Worm (Caenorhabditis elegans) whole organism, L4 larva: Measurements from ENCODE around the gene kvs-5.

Experiments used
- R02D3.7 ChIP-seq: fragments of 150-350 bp; sonication (generic microtip); optimal IDR thresholded peaks from 3 replicates; lab custom pipeline; 2014; ENCODE audit warnings: missing biosample characterization, missing genetic modification characterization
- ama-1 ChIP-seq: fragments of 150-350 bp; optimal IDR thresholded peaks from 2 replicates; lab custom pipeline; 2014; ENCODE audit warnings: inconsistent platforms, mixed read lengths
- dmd-8 ChIP-seq: fragments of 200-800 bp; sonication (Bioruptor generic); IDR thresholded peaks from 2 replicates; pipeline ENCODE4 v1.3.6; 2022; ENCODE audit warnings: missing genetic modification characterization, missing compliant biosample characterization
- gei-8 ChIP-seq: fragments of 200-800 bp; sonication (Bioruptor generic); optimal IDR thresholded peaks from 2 replicates; lab custom pipeline; 2018; ENCODE audit warnings: mild to moderate bottlenecking, missing genetic modification characterization, missing compliant biosample characterization
- hlh-30 ChIP-seq: sonication (generic microtip); optimal IDR thresholded peaks from 2 replicates; lab custom pipeline; 2017; ENCODE audit warnings: antibody characterized with exemption, mild to moderate bottlenecking, missing genetic modification characterization, missing compliant biosample characterization; ENCODE audit not compliant: insufficient read depth
- lin-13 ChIP-seq: fragments of 150-350 bp; optimal IDR thresholded peaks from 2 replicates; lab custom pipeline; 2014; ENCODE audit warnings: missing biosample characterization, missing genetic modification reagents, missing genetic modification characterization
- nhr-28 ChIP-seq: fragments of 150-350 bp; optimal IDR thresholded peaks from 2 replicates; lab custom pipeline; 2014; ENCODE audit warnings: missing biosample characterization, missing genetic modification characterization
- pha-4 ChIP-seq, 2 experiments: fragments of 150-350 bp in 1 of 2; fragments of 200-800 bp in 1 of 2; sonication (Bioruptor generic) in 1 of 2; IDR thresholded peaks in 1 of 2; optimal IDR thresholded peaks in 1 of 2; 2 replicates each; pipeline versions ENCODE4 v1.3.6 to Lab custom; 2014 to 2022; ENCODE audit warnings: missing genetic modification characterization in 2 of 2, missing genetic modification reagents in 2 of 2, missing biosample characterization in 1 of 2, missing compliant biosample characterization in 1 of 2
- sdz-12 ChIP-seq: fragments of 200-800 bp; sonication (Bioruptor generic); optimal IDR thresholded peaks from 2 replicates; lab custom pipeline; 2018; ENCODE audit warnings: mild to moderate bottlenecking, missing genetic modification characterization, missing compliant biosample characterization
- snpc-4 ChIP-seq: fragments of 150-350 bp; optimal IDR thresholded peaks from 2 replicates; lab custom pipeline; 2014; ENCODE audit warnings: missing biosample characterization, missing genetic modification characterization
- vab-7 ChIP-seq: fragments of 200-800 bp; sonication (Bioruptor generic); IDR thresholded peaks from 2 replicates; pipeline ENCODE4 v1.3.6; 2022; ENCODE audit warnings: missing genetic modification reagents, missing genetic modification characterization, missing compliant biosample characterization
- zag-1 ChIP-seq: fragments of 150-350 bp; optimal IDR thresholded peaks from 2 replicates; lab custom pipeline; 2014; ENCODE audit warnings: missing biosample characterization, missing genetic modification characterization

DNA sequence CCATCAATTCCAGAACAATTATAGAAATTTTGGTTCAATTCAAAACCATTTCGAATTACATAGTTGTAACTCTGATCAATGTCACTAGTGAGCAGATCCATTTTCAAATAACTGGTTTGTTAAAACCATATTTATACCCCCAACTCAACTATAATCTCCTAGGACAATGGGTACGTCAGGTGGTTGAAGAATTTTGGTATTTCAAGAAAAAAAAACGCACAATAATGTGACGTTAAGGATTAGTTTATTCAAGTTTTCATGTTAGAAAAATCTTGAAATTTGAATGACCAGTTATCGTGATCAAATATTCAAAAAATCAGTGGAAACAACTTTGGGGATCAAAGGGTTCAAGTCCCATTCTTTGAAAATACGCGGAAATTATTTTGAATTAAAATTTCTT, 5.6 kb upstream of the kvs-5 start, which contains the start of gene srt-24:
- TF ChIP-seq lin-13 (GFP tag; lab: Kevin White, UChicago): no peak
- no peak for TF ChIP-seq gei-8 (GFP tag; lab: Kevin White, UChicago)
- no peak for TF ChIP-seq dmd-8
- TF ChIP-seq ama-1 (lab: Kevin White, UChicago): no peak
- no peak for TF ChIP-seq sdz-12 (GFP tag; lab: Kevin White, UChicago)
- TF ChIP-seq vab-7 (GFP tag; lab: Robert Waterston, UW): no peak
- TF ChIP-seq snpc-4 (tag; lab: Kevin White, UChicago): no peak
- TF ChIP-seq zag-1 (tag; lab: Kevin White, UChicago): no peak
- no peak for TF ChIP-seq nhr-28 (tag; lab: Kevin White, UChicago)
- no peak for TF ChIP-seq hlh-30
- no peak for TF ChIP-seq pha-4 (GFP tag; IDR thresholded peaks at IDR 0.05; lab: Robert Waterston, UW)
- TF ChIP-seq pha-4 (tag; optimal IDR thresholded peaks at IDR 0.05; lab: Kevin White, UChicago): no peak
- no peak for TF ChIP-seq R02D3.7 (tag; lab: Kevin White, UChicago)
